Worm (Caenorhabditis elegans) whole organism, early embryonic: ENCODE results near the gene T22F3.11.
A peak's percentile ranks its signal among the peaks of the same experiment; 100 is the strongest.

Experiments used
- B0310.2 ChIP-seq: sonication (generic microtip); optimal IDR thresholded peaks from 2 replicates; lab custom pipeline; 2016; ENCODE audit warnings: mild to moderate bottlenecking, missing genetic modification characterization, missing compliant biosample characterization
- F13C5.2 ChIP-seq: sonication (generic microtip); optimal IDR thresholded peaks from 2 replicates; lab custom pipeline; 2017; ENCODE audit warnings: mild to moderate bottlenecking, missing genetic modification characterization, inconsistent platforms, missing compliant biosample characterization
- aly-1 ChIP-seq: sonication (generic microtip); optimal IDR thresholded peaks from 2 replicates; lab custom pipeline; 2016; ENCODE audit warnings: missing genetic modification characterization, missing compliant biosample characterization
- ama-1 ChIP-seq: fragments of 150-350 bp; optimal IDR thresholded peaks from 2 replicates; lab custom pipeline; 2014
- ceh-13 ChIP-seq: fragments of 200-800 bp; sonication (Bioruptor generic); optimal IDR thresholded peaks from 2 replicates; lab custom pipeline; 2018; ENCODE audit warnings: mild to moderate bottlenecking, missing genetic modification characterization, missing compliant biosample characterization
- ceh-36 ChIP-seq: sonication (generic microtip); optimal IDR thresholded peaks from 2 replicates; lab custom pipeline; 2016; ENCODE audit warnings: missing genetic modification characterization, inconsistent platforms, missing compliant biosample characterization
- ets-7 ChIP-seq: sonication (generic microtip); optimal IDR thresholded peaks from 2 replicates; lab custom pipeline; 2016; ENCODE audit warnings: missing genotype, missing genetic modification characterization, missing compliant biosample characterization
- flt-1 ChIP-seq: fragments of 200-800 bp; sonication (Bioruptor generic); IDR thresholded peaks from 2 replicates; pipeline ENCODE4 v1.3.6; 2022; ENCODE audit warnings: missing genetic modification characterization, missing compliant biosample characterization
- hmbx-1 ChIP-seq: sonication (generic microtip); optimal IDR thresholded peaks from 2 replicates; lab custom pipeline; 2016; ENCODE audit warnings: mild to moderate bottlenecking, missing genetic modification characterization, missing compliant biosample characterization
- hmg-4 ChIP-seq: fragments of 200-800 bp; sonication (Bioruptor generic); optimal IDR thresholded peaks from 2 replicates; lab custom pipeline; 2018; ENCODE audit warnings: mild to moderate bottlenecking, missing genetic modification characterization, missing compliant biosample characterization
- hnd-1 ChIP-seq: sonication (generic microtip); optimal IDR thresholded peaks from 2 replicates; lab custom pipeline; 2016; ENCODE audit warnings: missing genetic modification characterization, missing compliant biosample characterization
- pes-1 ChIP-seq: fragments of 200-800 bp; sonication (Bioruptor generic); IDR thresholded peaks from 2 replicates; pipeline ENCODE4 v1.3.6; 2022; ENCODE audit warnings: missing genetic modification reagents, missing genetic modification characterization, missing compliant biosample characterization
- scrt-1 ChIP-seq: fragments of 200-800 bp; sonication (Bioruptor generic); IDR thresholded peaks from 2 replicates; pipeline ENCODE4 v1.3.6; 2022; ENCODE audit warnings: missing genetic modification characterization, missing compliant biosample characterization
- sea-1 ChIP-seq: fragments of 200-800 bp; sonication (Bioruptor generic); conservative IDR thresholded peaks from 2 replicates; pipeline ENCODE4 v1.3.6; 2022; ENCODE audit warnings: missing genetic modification characterization, missing compliant biosample characterization
- tbx-11 ChIP-seq: fragments of 200-800 bp; sonication (Bioruptor generic); IDR thresholded peaks from 2 replicates; pipeline ENCODE4 v1.3.6; 2022; ENCODE audit warnings: missing genetic modification characterization, missing compliant biosample characterization
- tbx-37 ChIP-seq: fragments of 200-800 bp; sonication (Bioruptor generic); conservative IDR thresholded peaks from 2 replicates; pipeline ENCODE4 v1.3.6; 2022; ENCODE audit warnings: missing genetic modification reagents, missing genetic modification characterization, missing compliant biosample characterization
- tra-4 ChIP-seq: sonication (generic microtip); optimal IDR thresholded peaks from 2 replicates; lab custom pipeline; 2017; ENCODE audit warnings: missing genetic modification characterization, missing compliant biosample characterization

The T22F3.11 gene

ce11 chrV:3582671-3583070 is 31.7 kb downstream of the T22F3.11 start:
- no peak for TF ChIP-seq hmbx-1
- no peak for TF ChIP-seq ets-7
- no peak for TF ChIP-seq tbx-37 (GFP tag; lab: Robert Waterston, UW)
- no peak for TF ChIP-seq flt-1 (GFP tag; lab: Robert Waterston, UW)
- no peak for TF ChIP-seq aly-1
- no peak for TF ChIP-seq tbx-11
- no peak for TF ChIP-seq B0310.2 (tag; lab: Kevin White, UChicago)
- no peak for TF ChIP-seq ama-1 (lab: Kevin White, UChicago)
- no peak for TF ChIP-seq pes-1 (GFP tag; lab: Robert Waterston, UW)
- TF ChIP-seq ceh-13: no peak
- TF ChIP-seq ceh-36: no peak
- no peak for TF ChIP-seq scrt-1 (GFP tag; lab: Robert Waterston, UW)
- TF ChIP-seq sea-1 (GFP tag; lab: Robert Waterston, UW): no peak

DNA sequence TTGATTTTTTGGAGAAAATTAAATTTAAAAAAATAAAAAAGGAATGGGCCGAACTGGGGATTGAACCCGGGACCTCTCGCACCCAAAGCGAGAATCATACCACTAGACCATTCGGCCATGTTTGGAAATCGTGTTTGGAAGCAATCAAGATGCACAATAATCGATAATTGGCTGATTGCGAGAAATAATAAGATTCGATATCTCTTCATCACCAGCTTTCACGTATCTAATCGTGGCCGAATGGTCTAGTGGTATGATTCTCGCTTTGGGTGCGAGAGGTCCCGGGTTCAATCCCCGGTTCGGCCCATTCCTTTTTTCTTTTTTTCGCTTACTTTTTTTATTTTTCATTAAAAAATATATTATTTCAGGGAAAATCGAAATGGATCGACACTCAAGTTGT is 32.3 kb downstream of the T22F3.11 start:
- no peak for TF ChIP-seq hnd-1 (tag; lab: Kevin White, UChicago)
- TF ChIP-seq pes-1 (GFP tag; lab: Robert Waterston, UW): 0 out of 2 replicates have a peak, but pooled peaks have one; percentile 9

ce11 chrV:3581643-3582042 is 32.7 kb downstream of the T22F3.11 start:
- TF ChIP-seq B0310.2 (tag; lab: Kevin White, UChicago) (no peak), hmg-4 (no peak), pes-1 (GFP tag; lab: Robert Waterston, UW) (no peak), hnd-1 (tag; lab: Kevin White, UChicago) (no peak), ceh-36 (no peak), scrt-1 (GFP tag; lab: Robert Waterston, UW) (no peak), tbx-37 (GFP tag; lab: Robert Waterston, UW) (no peak), tbx-11 (no peak), hmbx-1 (no peak), F13C5.2 (tag; lab: Kevin White, UChicago) (no peak), sea-1 (GFP tag; lab: Robert Waterston, UW) (no peak), ceh-13 (no peak), aly-1 (no peak), ets-7 (no peak), ama-1 (lab: Kevin White, UChicago) (no peak)

DNA sequence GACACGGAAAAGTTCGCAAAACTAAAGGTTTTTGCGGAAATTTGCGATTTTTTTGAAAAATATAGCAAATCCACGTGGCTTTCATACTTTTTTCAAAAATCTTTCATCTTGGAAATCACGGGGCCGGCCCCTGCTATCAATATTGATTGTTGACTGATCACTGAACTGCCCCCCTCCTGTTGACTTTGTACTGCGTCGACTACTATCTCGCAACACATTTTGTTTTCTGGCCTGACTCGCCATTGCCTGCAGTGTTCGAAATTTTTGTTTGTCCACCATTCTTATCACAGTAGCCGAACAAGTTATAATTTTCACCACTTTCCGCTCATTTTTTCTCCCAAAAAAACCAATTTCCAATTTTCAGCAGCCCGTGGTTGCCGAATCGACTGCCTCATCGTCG is 33.3 kb downstream of the T22F3.11 start:
- no peak for TF ChIP-seq sea-1 (GFP tag; lab: Robert Waterston, UW)
- TF ChIP-seq tra-4 (tag; lab: Kevin White, UChicago): no peak
- TF ChIP-seq ets-7: no peak
- no peak for TF ChIP-seq tbx-11
- no peak for TF ChIP-seq hmbx-1
- no peak for TF ChIP-seq hmg-4
- TF ChIP-seq aly-1: no peak
- TF ChIP-seq ceh-36: no peak
- no peak for TF ChIP-seq hnd-1 (tag; lab: Kevin White, UChicago)
- TF ChIP-seq F13C5.2 (tag; lab: Kevin White, UChicago): no peak
- no peak for TF ChIP-seq B0310.2 (tag; lab: Kevin White, UChicago)
- no peak for TF ChIP-seq ceh-13
- TF ChIP-seq flt-1 (GFP tag; lab: Robert Waterston, UW): no peak
- no peak for TF ChIP-seq ama-1 (lab: Kevin White, UChicago)
- TF ChIP-seq tbx-37 (GFP tag; lab: Robert Waterston, UW): no peak
- no peak for TF ChIP-seq scrt-1 (GFP tag; lab: Robert Waterston, UW)
- no peak for TF ChIP-seq pes-1 (GFP tag; lab: Robert Waterston, UW)

- TF ChIP-seq flt-1 (GFP tag; lab: Robert Waterston, UW) (no peak), ceh-36 (no peak), F13C5.2 (tag; lab: Kevin White, UChicago) (no peak)
Measured at ce11 chrV:3580385-3580784, 34.0 kb downstream of the T22F3.11 start.

DNA sequence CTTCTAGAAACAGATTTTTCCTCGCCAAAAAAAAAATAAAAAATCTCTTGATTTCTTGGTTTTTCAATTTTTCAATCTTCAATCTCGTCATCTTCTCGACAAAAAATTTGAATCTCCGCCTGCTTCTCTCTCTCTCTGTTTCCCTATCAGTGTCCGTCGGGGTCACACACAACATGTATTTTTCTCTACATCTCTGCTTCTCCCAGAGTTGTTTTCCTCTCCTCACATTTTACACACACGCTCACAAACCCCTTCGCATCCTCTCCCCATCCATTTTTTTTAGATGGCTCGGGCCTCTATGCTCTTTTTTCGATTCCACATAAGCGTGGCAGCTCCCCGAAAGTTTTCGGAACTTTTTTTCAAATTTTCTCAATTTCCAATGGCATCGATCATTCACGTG is 34.6 kb downstream of the T22F3.11 start:
- TF ChIP-seq sea-1 (GFP tag; lab: Robert Waterston, UW): no peak
- TF ChIP-seq ama-1 (lab: Kevin White, UChicago): no peak
- no peak for TF ChIP-seq flt-1 (GFP tag; lab: Robert Waterston, UW)
- no peak for TF ChIP-seq hmbx-1
- no peak for TF ChIP-seq F13C5.2 (tag; lab: Kevin White, UChicago)
- no peak for TF ChIP-seq hnd-1 (tag; lab: Kevin White, UChicago)
- TF ChIP-seq scrt-1 (GFP tag; lab: Robert Waterston, UW): no peak
- no peak for TF ChIP-seq ets-7
- TF ChIP-seq tra-4 (tag; lab: Kevin White, UChicago): no peak
- TF ChIP-seq tbx-11: no peak
- no peak for TF ChIP-seq tbx-37 (GFP tag; lab: Robert Waterston, UW)
- no peak for TF ChIP-seq pes-1 (GFP tag; lab: Robert Waterston, UW)
- no peak for TF ChIP-seq aly-1

DNA sequence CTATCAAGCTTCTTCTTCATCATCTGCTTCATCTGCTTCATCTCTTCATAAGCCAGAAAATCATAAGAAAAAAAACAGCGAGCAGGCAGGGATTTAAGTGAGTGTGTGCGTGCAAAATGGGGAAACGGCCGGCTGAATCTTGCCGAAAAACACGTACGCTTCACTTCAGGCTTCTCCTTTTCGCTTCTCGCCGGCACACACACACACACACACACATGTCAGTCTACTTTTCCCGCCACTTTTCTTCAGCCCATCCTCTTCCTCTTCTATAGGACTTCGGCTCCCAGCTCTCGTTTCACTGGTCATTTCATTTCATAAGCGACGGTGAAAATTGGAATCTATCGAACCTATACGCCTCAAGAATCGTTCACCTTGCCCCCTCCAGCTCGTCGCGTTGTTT is 35.1 kb downstream of the T22F3.11 start:
- TF ChIP-seq tbx-11 (no peak), ama-1 (lab: Kevin White, UChicago) (no peak), pes-1 (GFP tag; lab: Robert Waterston, UW) (no peak), hmbx-1 (no peak)

- TF ChIP-seq B0310.2 (tag; lab: Kevin White, UChicago): no peak
- no peak for TF ChIP-seq ets-7
- no peak for TF ChIP-seq sea-1 (GFP tag; lab: Robert Waterston, UW)
- TF ChIP-seq ama-1 (lab: Kevin White, UChicago): no peak
- no peak for TF ChIP-seq hnd-1 (tag; lab: Kevin White, UChicago)
- TF ChIP-seq flt-1 (GFP tag; lab: Robert Waterston, UW): no peak
- TF ChIP-seq pes-1 (GFP tag; lab: Robert Waterston, UW): no peak
- TF ChIP-seq scrt-1 (GFP tag; lab: Robert Waterston, UW): no peak
- TF ChIP-seq hmg-4: no peak
- TF ChIP-seq hmbx-1: no peak
- no peak for TF ChIP-seq tra-4 (tag; lab: Kevin White, UChicago)
- no peak for TF ChIP-seq ceh-13
- no peak for TF ChIP-seq tbx-37 (GFP tag; lab: Robert Waterston, UW)
- no peak for TF ChIP-seq F13C5.2 (tag; lab: Kevin White, UChicago)
Measured at ce11 chrV:3578813-3579212, 35.5 kb downstream of the T22F3.11 start, which contains the start of gene pygl-1. TSS of gene pygl-1 (plus strand) at chrV:3579023.
